Worm (Caenorhabditis elegans): ENCODE measurements around the gene ZK105.8.

The ZK105.8 gene

DNA sequence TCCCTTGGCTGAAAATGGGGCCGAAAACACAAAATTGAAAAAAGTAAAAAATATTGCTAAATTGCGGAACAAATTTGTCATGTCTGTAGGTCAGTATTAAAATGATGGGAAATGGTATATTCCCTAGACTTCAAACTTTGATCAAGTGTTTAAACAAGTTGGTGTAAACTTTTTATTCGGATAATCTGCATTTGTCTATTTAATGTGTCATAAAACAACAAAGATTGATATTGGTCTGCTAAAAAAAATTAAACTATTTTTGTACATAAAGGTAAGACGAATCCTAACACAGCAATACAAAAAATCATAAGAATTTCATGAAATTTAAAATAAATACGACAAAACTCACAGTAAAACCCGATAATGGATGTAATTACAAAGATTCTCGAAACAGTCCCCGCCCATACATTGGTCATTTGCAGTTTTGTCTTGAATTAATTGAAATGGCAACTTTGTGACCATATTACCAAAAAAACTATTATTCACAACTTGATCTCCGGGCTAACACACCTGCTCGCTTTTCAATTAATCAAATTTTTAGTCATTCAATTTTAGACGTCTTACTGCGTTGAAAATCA lies at the start of gene ZK105.8, which contains the start of gene ZK105.6:
Gene ZK105.8, plus strand, starts transcription at position 528 of the 578 bp plus-strand sequence.
Gene ZK105.6, minus strand, starts transcription at position 101 of the 578 bp plus-strand sequence.
- peak; percentile 16 for TF ChIP-seq ces-1 (GFP tag; optimal IDR thresholded peaks at IDR 0.05)
- TF ChIP-seq drap-1 (GFP tag; optimal IDR thresholded peaks at IDR 0.05), result no peak
- TF ChIP-seq ham-2 (GFP tag; optimal IDR thresholded peaks at IDR 0.05), result no peak
- no peak for TF ChIP-seq zip-8 (tag; optimal IDR thresholded peaks at IDR 0.05)

DNA sequence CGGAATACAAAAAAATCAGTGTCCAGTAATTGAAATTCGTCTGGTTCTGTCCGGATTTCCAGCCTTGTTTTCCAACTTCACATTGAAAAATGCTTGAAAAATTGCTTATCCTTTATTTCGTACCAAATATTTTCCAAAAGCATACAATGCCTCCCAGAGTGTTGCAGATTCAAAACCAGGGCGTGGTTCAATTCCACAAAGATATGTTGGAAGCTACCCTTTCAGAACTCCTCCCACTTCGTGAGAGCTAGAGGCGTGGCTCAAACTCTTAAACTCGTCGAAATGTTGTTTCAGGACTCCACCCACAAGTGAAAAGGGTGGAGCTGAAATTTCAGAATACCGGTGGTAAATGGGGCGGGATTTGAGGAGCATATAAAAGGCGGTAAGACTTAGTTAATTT lies 48.4 kb upstream of the ZK105.8 start, which contains the start of gene C12D5.3:
Gene C12D5.3, plus strand, starts transcription at position 301 of the 400 bp plus-strand sequence.
- TF ChIP-seq mep-1 (tag; optimal IDR thresholded peaks at IDR 0.05) (no peak), nhr-76 (tag; optimal IDR thresholded peaks at IDR 0.05) (no peak), unc-120 (tag; optimal IDR thresholded peaks at IDR 0.05; ENCODE audit: poor library complexity, severe bottlenecking) (no peak), nhr-12 (tag; optimal IDR thresholded peaks at IDR 0.05) (no peak), nhr-237 (tag; optimal IDR thresholded peaks at IDR 0.05) (no peak), ces-1 (GFP tag; optimal IDR thresholded peaks at IDR 0.05) (no peak), flh-1 (GFP tag; optimal IDR thresholded peaks at IDR 0.05) (no peak), zip-8 (tag; optimal IDR thresholded peaks at IDR 0.05) (no peak), ham-2 (GFP tag; optimal IDR thresholded peaks at IDR 0.05) (no peak), hlh-1 (tag; optimal IDR thresholded peaks at IDR 0.05) (no peak)

DNA sequence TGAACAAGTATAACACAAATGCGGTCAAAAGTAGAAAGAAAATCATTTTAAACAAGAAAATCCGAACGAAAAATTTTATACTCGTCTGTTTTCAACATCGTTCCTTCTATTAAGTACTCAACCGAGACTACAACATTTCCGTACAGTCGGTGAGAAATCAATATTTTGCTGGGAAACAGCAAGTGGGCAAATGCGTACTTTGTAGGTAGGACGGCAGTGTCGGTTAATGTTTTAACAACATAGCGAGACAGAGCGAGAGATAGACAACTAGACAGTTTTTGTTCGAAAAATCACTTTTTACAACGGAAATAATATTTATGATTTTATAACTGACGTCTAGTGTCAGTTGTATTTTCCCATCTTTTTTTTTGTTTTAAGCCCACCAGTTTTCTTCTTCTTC lies 42.9 kb upstream of the ZK105.8 start, which contains the start of gene cyp-33A1:
Gene cyp-33A1, minus strand, starts transcription at position 72 of the 400 bp plus-strand sequence.
- TF ChIP-seq cnd-1 (tag; optimal IDR thresholded peaks at IDR 0.05), result no peak
- no peak for TF ChIP-seq lin-13 (tag; optimal IDR thresholded peaks at IDR 0.05)
- TF ChIP-seq nhr-2 (tag; optimal IDR thresholded peaks at IDR 0.05), result no peak
- TF ChIP-seq hlh-1 (tag; optimal IDR thresholded peaks at IDR 0.05), result no peak
- no peak for TF ChIP-seq elt-3 (tag; optimal IDR thresholded peaks at IDR 0.05)
- no peak for TF ChIP-seq zip-8 (tag; optimal IDR thresholded peaks at IDR 0.05)
- TF ChIP-seq tbx-8 (GFP tag; optimal IDR thresholded peaks at IDR 0.05), result no peak

DNA sequence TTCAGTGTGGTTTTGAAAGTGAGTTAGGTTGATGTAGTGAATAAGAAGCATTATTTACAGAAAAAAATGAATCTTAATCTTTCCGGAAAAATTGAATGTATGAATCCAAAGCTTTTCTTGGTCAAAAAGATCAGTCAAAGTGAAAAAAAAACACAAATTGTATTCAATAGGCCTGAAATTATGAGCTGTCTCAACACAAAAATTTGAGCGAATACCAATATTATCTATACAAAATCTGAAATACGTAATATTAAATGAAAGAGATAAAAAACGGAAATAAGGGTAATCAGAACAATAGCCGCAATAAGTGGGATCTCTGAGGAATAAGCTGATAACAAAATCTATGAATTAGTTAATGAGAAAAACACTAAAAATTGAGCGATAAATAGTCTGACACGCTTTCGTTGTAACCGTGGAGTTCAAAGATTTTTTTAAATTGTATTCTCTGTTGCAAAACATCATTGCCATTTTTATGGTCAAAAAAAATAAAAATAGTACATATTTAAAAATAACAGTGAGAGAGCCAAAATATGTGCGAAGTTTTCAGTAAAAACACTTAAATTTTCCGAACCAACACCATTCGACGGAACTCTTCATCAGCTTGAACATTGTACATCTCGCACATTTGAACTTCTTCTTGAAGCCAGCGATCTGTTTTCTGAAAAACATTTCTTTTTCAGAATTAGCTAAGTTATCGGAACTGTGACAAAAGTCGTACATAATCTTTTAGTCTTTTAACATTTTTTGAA lies 40.2 kb upstream of the ZK105.8 start, which contains the start of gene sre-11:
Gene sre-11, minus strand, starts transcription at position 51 of the 749 bp plus-strand sequence.
- TF ChIP-seq ham-2 (GFP tag; optimal IDR thresholded peaks at IDR 0.05) (no peak), bed-3 (GFP tag; optimal IDR thresholded peaks at IDR 0.05) (no peak), nhr-76 (tag; optimal IDR thresholded peaks at IDR 0.05) (no peak), nhr-12 (tag; optimal IDR thresholded peaks at IDR 0.05) (no peak), blmp-1 (tag; optimal IDR thresholded peaks at IDR 0.05) (no peak)

ce11 chrV:7686189-7686588 lies 38.1 kb upstream of the ZK105.8 start, which contains the start of the genes nhr-94 and nhr-152:
Gene nhr-94 (minus strand): TSS chrV:7686335.
Gene nhr-152 (plus strand): TSS chrV:7686350.
- TF ChIP-seq nhr-2 (tag; optimal IDR thresholded peaks at IDR 0.05) (peak; percentile 81), elt-1 (tag; optimal IDR thresholded peaks at IDR 0.05; ENCODE audit: borderline replicate concordance, insufficient read depth) (peak; percentile 49), nhr-28 (tag; optimal IDR thresholded peaks at IDR 0.05) (no peak)

DNA sequence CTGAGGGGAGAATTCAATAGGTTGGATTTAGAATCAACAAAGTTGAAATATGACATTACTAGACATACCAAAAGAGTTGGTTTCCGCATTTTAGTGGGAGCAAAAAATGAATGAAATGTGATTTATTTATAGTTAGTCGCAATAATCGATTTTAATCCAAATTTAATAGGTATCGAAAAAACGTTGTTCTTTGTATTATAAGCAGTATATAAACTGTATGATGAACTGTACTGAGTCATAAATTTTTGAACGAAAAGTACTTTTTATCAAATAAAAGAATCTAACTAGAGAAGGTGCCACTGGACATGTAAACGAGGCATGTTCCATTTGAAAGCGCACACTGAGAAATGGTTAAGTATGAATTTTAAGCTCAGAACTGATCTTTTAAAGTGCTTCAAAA lies 34.4 kb upstream of the ZK105.8 start, which contains the start of gene C12D5.9:
Gene C12D5.9, minus strand, starts transcription at position 101 of the 400 bp plus-strand sequence.
- TF ChIP-seq mls-2 (tag; optimal IDR thresholded peaks at IDR 0.05) (no peak), unc-120 (tag; optimal IDR thresholded peaks at IDR 0.05; ENCODE audit: poor library complexity, severe bottlenecking) (no peak), lsy-2 (tag; optimal IDR thresholded peaks at IDR 0.05) (no peak), sptf-1 (tag; optimal IDR thresholded peaks at IDR 0.05) (no peak), lin-32 (GFP tag; optimal IDR thresholded peaks at IDR 0.05) (no peak), flh-1 (GFP tag; optimal IDR thresholded peaks at IDR 0.05) (no peak), nhr-12 (tag; optimal IDR thresholded peaks at IDR 0.05) (no peak)

- TF ChIP-seq mep-1 (tag; optimal IDR thresholded peaks at IDR 0.05) (no peak), ham-2 (GFP tag; optimal IDR thresholded peaks at IDR 0.05) (no peak), ces-1 (GFP tag; optimal IDR thresholded peaks at IDR 0.05) (no peak), flh-1 (GFP tag; optimal IDR thresholded peaks at IDR 0.05) (no peak), nhr-28 (tag; optimal IDR thresholded peaks at IDR 0.05) (no peak), M03D4.4 (tag; optimal IDR thresholded peaks at IDR 0.05) (no peak), unc-120 (tag; optimal IDR thresholded peaks at IDR 0.05; ENCODE audit: poor library complexity, severe bottlenecking) (no peak)
Observed at ce11 chrV:7690637-7691036, 33.7 kb upstream of the ZK105.8 start.

All from whole organism, mixed stage, embryonic.